Worm (Caenorhabditis elegans): Measurements from ENCODE around the gene vps-15.
A peak's percentile ranks its signal among the peaks of the same experiment; 100 is the strongest.

vps-15 gene

DNA sequence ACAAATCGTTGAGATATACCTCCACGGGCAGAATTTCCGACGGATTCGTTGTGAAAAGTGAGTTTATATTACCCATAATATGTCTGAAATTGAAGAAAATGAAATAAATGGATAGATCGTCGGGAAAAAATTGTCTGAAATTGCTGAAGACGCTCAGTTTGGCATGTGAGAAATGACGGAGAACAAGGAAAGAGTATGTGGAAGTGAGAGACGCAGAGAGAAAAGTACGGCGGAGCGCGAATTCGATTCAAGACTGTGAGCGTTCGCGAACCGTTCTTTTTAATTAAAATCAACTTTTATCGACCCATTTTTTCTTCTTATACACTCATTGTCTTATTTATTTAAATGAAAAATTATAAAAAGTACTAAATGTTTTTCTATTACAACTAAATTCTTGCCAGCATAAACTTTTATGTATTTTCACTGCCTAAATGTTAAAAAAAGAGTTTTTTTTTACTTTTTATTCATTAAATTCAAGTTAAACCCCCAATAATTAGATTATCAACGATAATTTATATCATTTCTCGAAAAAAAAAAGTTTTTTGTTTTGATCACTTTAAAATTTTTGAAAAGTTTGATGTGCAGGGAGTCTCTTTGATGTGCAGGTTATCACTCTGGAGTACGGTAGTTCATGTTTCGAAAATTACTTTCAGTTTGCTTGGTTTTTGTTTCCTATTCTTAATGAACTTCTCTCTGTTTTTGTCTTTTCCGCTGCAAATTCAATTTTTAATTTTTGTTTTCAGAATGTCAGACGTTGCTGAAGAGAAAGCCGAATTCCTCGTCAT lies at the start of gene vps-15, which contains the start of gene hmg-12:
Gene vps-15 (minus strand): TSS at position 83 of the 785 bp plus-strand sequence.
Gene hmg-12 (plus strand): TSS at position 744 of the 785 bp plus-strand sequence.
- no peak for TF ChIP-seq hmg-4 (GFP tag; optimal IDR thresholded peaks at IDR 0.05)
- no peak for TF ChIP-seq scrt-1 (GFP tag; IDR thresholded peaks at IDR 0.05)
- no peak for TF ChIP-seq pes-1 (GFP tag; IDR thresholded peaks at IDR 0.05)
- no peak for TF ChIP-seq tra-4 (tag; optimal IDR thresholded peaks at IDR 0.05)
- TF ChIP-seq flt-1 (GFP tag; IDR thresholded peaks at IDR 0.05), result no peak
- TF ChIP-seq aly-1 (tag; optimal IDR thresholded peaks at IDR 0.05), result no peak
- no peak for TF ChIP-seq hnd-1 (tag; optimal IDR thresholded peaks at IDR 0.05)
- no peak for TF ChIP-seq hmbx-1 (tag; optimal IDR thresholded peaks at IDR 0.05)
- TF ChIP-seq tbx-11 (GFP tag; IDR thresholded peaks at IDR 0.05), result no peak
- no peak for TF ChIP-seq ets-7 (tag; optimal IDR thresholded peaks at IDR 0.05)
- TF ChIP-seq F13C5.2 (tag; optimal IDR thresholded peaks at IDR 0.05), result no peak
- TF ChIP-seq ama-1 (optimal IDR thresholded peaks at IDR 0.05), result no peak
- TF ChIP-seq tbx-37 (GFP tag; conservative IDR thresholded peaks at IDR 0.05), result no peak
- TF ChIP-seq B0310.2 (tag; optimal IDR thresholded peaks at IDR 0.05), result no peak

DNA sequence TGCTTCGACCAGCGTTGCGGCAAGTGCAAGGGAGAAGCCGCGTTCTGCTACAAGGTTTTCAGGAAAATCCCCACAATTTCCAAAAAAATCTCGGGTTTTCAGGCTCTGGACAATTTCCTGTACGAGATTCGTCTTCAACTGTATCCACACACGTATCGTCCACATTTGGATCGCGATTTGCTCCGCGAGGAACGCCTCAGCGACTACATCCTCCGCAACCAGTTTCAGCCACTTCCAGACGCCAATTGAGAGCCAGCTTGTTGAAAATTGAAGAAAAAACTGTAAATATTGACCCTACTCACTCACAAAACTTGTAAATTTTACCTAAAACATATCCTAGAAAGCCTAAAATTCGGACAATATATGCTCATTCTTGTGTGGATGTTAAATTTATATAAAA lies 49.2 kb upstream of the vps-15 start:
- TF ChIP-seq hmbx-1 (tag; optimal IDR thresholded peaks at IDR 0.05) (no peak), F13C5.2 (tag; optimal IDR thresholded peaks at IDR 0.05) (no peak), ama-1 (optimal IDR thresholded peaks at IDR 0.05) (no peak), flt-1 (GFP tag; IDR thresholded peaks at IDR 0.05) (no peak), tra-4 (tag; optimal IDR thresholded peaks at IDR 0.05) (no peak), ceh-36 (tag; optimal IDR thresholded peaks at IDR 0.05) (no peak), tbx-37 (GFP tag; conservative IDR thresholded peaks at IDR 0.05) (no peak), hnd-1 (tag; optimal IDR thresholded peaks at IDR 0.05) (no peak), ets-7 (tag; optimal IDR thresholded peaks at IDR 0.05) (no peak), B0310.2 (tag; optimal IDR thresholded peaks at IDR 0.05) (no peak), sea-1 (GFP tag; conservative IDR thresholded peaks at IDR 0.05) (no peak), hmg-4 (GFP tag; optimal IDR thresholded peaks at IDR 0.05) (no peak), ceh-13 (GFP tag; optimal IDR thresholded peaks at IDR 0.05) (no peak), scrt-1 (GFP tag; IDR thresholded peaks at IDR 0.05) (no peak), tbx-11 (GFP tag; IDR thresholded peaks at IDR 0.05) (no peak), aly-1 (tag; optimal IDR thresholded peaks at IDR 0.05) (no peak)

DNA sequence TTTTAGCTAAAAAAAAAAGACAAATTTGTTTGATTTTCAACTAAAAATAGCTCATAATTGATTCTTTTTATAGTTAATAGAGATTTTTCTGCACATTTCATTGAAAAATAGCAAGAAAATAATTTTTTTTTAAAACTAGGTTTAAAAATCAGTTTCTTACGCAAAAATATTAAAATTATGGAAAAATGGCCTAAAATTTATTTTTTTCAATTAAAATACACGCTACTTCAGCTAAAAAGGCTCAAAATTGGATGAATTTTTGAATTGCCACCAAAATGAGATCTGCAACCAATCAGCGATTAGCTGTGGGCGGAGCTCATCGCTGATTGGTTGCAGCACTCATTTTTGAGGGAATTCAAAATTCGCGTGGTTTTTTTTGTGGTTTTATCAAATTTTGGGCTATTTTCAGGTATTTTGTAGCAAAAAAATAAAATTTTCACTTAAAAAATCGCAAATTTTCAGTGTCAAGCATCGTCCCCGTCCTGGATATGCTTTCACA lies 47.5 kb upstream of the vps-15 start:
- no peak for TF ChIP-seq ets-7 (tag; optimal IDR thresholded peaks at IDR 0.05)
- TF ChIP-seq B0310.2 (tag; optimal IDR thresholded peaks at IDR 0.05), result no peak
- no peak for TF ChIP-seq pes-1 (GFP tag; IDR thresholded peaks at IDR 0.05)
- no peak for TF ChIP-seq ama-1 (optimal IDR thresholded peaks at IDR 0.05)
- no peak for TF ChIP-seq ceh-36 (tag; optimal IDR thresholded peaks at IDR 0.05)
- TF ChIP-seq hmg-4 (GFP tag; optimal IDR thresholded peaks at IDR 0.05), result no peak
- TF ChIP-seq tbx-37 (GFP tag; conservative IDR thresholded peaks at IDR 0.05), result no peak
- TF ChIP-seq tbx-11 (GFP tag; IDR thresholded peaks at IDR 0.05), result no peak
- TF ChIP-seq flt-1 (GFP tag; IDR thresholded peaks at IDR 0.05), result no peak
- no peak for TF ChIP-seq ceh-13 (GFP tag; optimal IDR thresholded peaks at IDR 0.05)
- no peak for TF ChIP-seq hnd-1 (tag; optimal IDR thresholded peaks at IDR 0.05)
- no peak for TF ChIP-seq aly-1 (tag; optimal IDR thresholded peaks at IDR 0.05)
- no peak for TF ChIP-seq hmbx-1 (tag; optimal IDR thresholded peaks at IDR 0.05)
- no peak for TF ChIP-seq tra-4 (tag; optimal IDR thresholded peaks at IDR 0.05)
- TF ChIP-seq scrt-1 (GFP tag; IDR thresholded peaks at IDR 0.05), result no peak
- no peak for TF ChIP-seq sea-1 (GFP tag; conservative IDR thresholded peaks at IDR 0.05)
- no peak for TF ChIP-seq F13C5.2 (tag; optimal IDR thresholded peaks at IDR 0.05)

DNA sequence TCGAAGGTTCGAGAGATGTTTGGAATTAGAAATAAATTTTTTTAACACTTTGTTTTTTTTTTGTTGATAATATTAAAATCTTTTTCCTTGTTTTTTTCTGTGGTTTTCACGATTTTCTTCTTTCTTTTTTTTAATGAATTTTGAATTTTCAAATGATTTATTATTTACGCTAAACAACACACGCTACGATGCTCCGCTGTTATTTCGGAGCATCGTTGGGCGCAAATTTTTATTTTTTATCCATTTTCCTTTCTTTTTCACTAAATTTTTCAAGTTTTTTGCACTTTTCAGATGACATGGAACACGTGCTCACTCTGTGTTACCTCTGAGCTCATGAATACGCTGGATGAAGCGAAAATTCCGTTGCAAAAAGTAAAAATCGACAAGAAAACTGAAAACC lies 46.4 kb upstream of the vps-15 start, which contains the start of the genes W03C9.1 and W03C9.2:
Gene W03C9.1 (minus strand): TSS at position 46 of the 400 bp plus-strand sequence.
Gene W03C9.2 (plus strand): TSS at position 286 of the 400 bp plus-strand sequence.
- TF ChIP-seq B0310.2 (tag; optimal IDR thresholded peaks at IDR 0.05) (no peak), ama-1 (optimal IDR thresholded peaks at IDR 0.05) (no peak), tbx-11 (GFP tag; IDR thresholded peaks at IDR 0.05) (no peak), hmg-4 (GFP tag; optimal IDR thresholded peaks at IDR 0.05) (no peak), flt-1 (GFP tag; IDR thresholded peaks at IDR 0.05) (no peak), F13C5.2 (tag; optimal IDR thresholded peaks at IDR 0.05) (no peak), aly-1 (tag; optimal IDR thresholded peaks at IDR 0.05) (no peak), tbx-37 (GFP tag; conservative IDR thresholded peaks at IDR 0.05) (no peak), ets-7 (tag; optimal IDR thresholded peaks at IDR 0.05) (no peak), tra-4 (tag; optimal IDR thresholded peaks at IDR 0.05) (no peak), scrt-1 (GFP tag; IDR thresholded peaks at IDR 0.05) (no peak), ceh-13 (GFP tag; optimal IDR thresholded peaks at IDR 0.05) (no peak)

DNA sequence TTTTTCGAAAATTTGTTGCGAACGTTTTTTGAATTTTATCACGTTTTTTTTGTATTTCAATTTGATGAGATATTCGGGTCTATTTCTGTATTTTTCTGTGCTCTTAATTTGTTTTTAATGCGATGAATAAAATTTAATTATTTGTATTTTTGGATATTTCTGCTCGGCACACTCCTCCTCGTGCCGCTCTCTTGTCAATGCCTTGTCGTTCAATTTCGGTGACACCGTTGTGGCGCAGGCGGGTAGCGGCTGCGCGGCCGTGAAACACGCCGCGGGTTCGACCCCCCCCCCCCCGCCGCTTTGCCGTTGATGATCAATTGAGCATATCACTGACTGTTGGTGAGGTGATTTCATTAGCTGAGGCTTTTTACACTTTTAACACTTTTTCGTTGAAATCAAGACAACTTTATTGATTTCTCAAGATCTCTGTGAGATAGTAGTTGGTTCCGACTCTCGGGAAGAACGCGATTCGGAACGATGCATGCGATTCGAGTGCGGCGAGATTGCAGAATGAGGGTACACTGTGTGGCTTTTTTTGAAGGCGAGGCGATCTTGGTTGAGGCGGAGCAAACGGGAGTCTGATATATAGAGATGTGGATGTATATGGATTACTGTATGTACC lies 45.1 kb upstream of the vps-15 start:
- TF ChIP-seq F13C5.2 (tag; optimal IDR thresholded peaks at IDR 0.05) (peak; percentile 100), scrt-1 (GFP tag; IDR thresholded peaks at IDR 0.05) (peak; percentile 100), pes-1 (GFP tag; IDR thresholded peaks at IDR 0.05) (peak; percentile 99), tra-4 (tag; optimal IDR thresholded peaks at IDR 0.05) (peak; percentile 100), ama-1 (optimal IDR thresholded peaks at IDR 0.05) (no peak), ceh-13 (GFP tag; optimal IDR thresholded peaks at IDR 0.05) (peak; percentile 100), ceh-36 (tag; optimal IDR thresholded peaks at IDR 0.05) (peak; percentile 99), ets-7 (tag; optimal IDR thresholded peaks at IDR 0.05) (peak; percentile 98), hnd-1 (tag; optimal IDR thresholded peaks at IDR 0.05) (peak; percentile 98), hmg-4 (GFP tag; optimal IDR thresholded peaks at IDR 0.05) (peak; percentile 100), sea-1 (GFP tag; conservative IDR thresholded peaks at IDR 0.05) (peak; percentile 100), flt-1 (GFP tag; IDR thresholded peaks at IDR 0.05) (peak; percentile 100), tbx-37 (GFP tag; conservative IDR thresholded peaks at IDR 0.05) (peak; percentile 100), B0310.2 (tag; optimal IDR thresholded peaks at IDR 0.05) (peak; percentile 99), aly-1 (tag; optimal IDR thresholded peaks at IDR 0.05) (peak; percentile 99), hmbx-1 (tag; optimal IDR thresholded peaks at IDR 0.05) (peak; percentile 96), tbx-11 (GFP tag; IDR thresholded peaks at IDR 0.05) (peak; percentile 100)
